Fruit fly (Drosophila melanogaster): ENCODE data around the gene Ir7c.
A peak's percentile ranks its signal among the peaks of the same experiment; 100 is the strongest.

Ir7c gene

DNA sequence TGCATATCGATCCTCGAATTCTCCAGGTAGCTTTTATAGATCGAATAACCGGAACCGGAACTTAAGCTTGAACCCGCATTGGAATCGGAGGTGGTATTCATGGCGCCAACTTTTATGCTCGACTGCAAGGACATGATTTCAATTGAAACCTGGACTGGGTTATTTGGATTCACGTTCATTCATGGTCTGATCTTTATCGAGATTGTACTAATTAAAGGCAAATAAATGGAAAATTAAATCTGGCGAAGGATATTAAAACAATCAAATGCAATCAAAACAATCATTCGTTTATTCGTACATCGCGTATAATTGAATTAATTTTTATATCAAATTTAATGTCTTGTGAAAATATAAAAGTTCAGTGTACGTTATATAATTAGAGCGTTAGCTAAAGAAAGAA lies 9.7 kb downstream of the Ir7c start, which contains the start of gene Ir7f:
Ir7f (minus strand) TSS at position 101 of the 400 bp plus-strand sequence.
- no peak for TF ChIP-seq bigmax (GFP tag; optimal IDR thresholded peaks at IDR 0.05)
- no peak for TF ChIP-seq CG14860 (GFP tag; IDR thresholded peaks at IDR 0.05; ENCODE audit: partially characterized antibody)
- TF ChIP-seq CG33557 (GFP tag; optimal IDR thresholded peaks at IDR 0.05) = no peak
- TF ChIP-seq zen2 (GFP tag; IDR thresholded peaks at IDR 0.05; ENCODE audit: partially characterized antibody) = no peak
- TF ChIP-seq gt (GFP tag; IDR thresholded peaks at IDR 0.05) = no peak
- no peak for TF ChIP-seq Rfx (GFP tag; IDR thresholded peaks at IDR 0.05)
- TF ChIP-seq gcm (GFP tag; optimal IDR thresholded peaks at IDR 0.05) = no peak
- no peak for TF ChIP-seq CG7963 (GFP tag; IDR thresholded peaks at IDR 0.05; ENCODE audit: partially characterized antibody)
- TF ChIP-seq otp (GFP tag; IDR thresholded peaks at IDR 0.05) = no peak
- TF ChIP-seq CG12104 (GFP tag; optimal IDR thresholded peaks at IDR 0.05) = no peak
- no peak for TF ChIP-seq lilli (GFP tag; optimal IDR thresholded peaks at IDR 0.05)
- TF ChIP-seq Doc2 (GFP tag; IDR thresholded peaks at IDR 0.05) = no peak
- no peak for TF ChIP-seq shn (GFP tag; optimal IDR thresholded peaks at IDR 0.05)
- no peak for TF ChIP-seq CG3407 (GFP tag; optimal IDR thresholded peaks at IDR 0.05)
- no peak for TF ChIP-seq hth (optimal IDR thresholded peaks at IDR 0.05)
- TF ChIP-seq CG5953 (GFP tag; IDR thresholded peaks at IDR 0.05) = no peak

DNA sequence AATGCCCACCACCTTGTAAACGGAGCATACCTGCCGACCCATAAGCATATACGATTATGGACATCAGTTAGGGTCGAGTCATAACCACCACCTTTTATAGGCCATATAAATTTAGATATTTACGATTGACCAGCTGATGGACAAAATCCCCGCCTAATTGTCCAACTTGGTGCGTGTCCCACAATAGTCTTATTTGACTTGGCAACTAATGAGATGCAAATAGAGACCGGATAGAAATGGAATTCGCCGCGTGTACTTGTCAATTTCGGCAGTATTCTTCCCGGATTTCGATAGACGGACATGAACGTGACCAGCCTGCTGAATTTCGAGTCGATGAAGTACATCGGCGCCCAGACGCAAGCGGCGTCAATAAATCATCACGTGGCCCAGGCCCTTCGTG lies 10.2 kb downstream of the Ir7c start, which contains the start of gene Ir7g:
Ir7g (plus strand) TSS at position 301 of the 400 bp plus-strand sequence.
- TF ChIP-seq Lpt (GFP tag; optimal IDR thresholded peaks at IDR 0.05) = no peak
- TF ChIP-seq ftz-f1 (GFP tag; optimal IDR thresholded peaks at IDR 0.05) = no peak
- TF ChIP-seq CG3281 (GFP tag; optimal IDR thresholded peaks at IDR 0.05) = no peak
- TF ChIP-seq sens-2 (GFP tag; IDR thresholded peaks at IDR 0.05) = no peak
- no peak for TF ChIP-seq Doc3 (GFP tag; IDR thresholded peaks at IDR 0.05; ENCODE audit: partially characterized antibody)
- TF ChIP-seq ranshi (GFP tag; IDR thresholded peaks at IDR 0.05) = no peak
- no peak for TF ChIP-seq bab2 (GFP tag; optimal IDR thresholded peaks at IDR 0.05)
- no peak for TF ChIP-seq CG10267 (tag; optimal IDR thresholded peaks at IDR 0.05)
- TF ChIP-seq CG7372 (GFP tag; IDR thresholded peaks at IDR 0.05) = no peak
- TF ChIP-seq grau (tag; optimal IDR thresholded peaks at IDR 0.05) = no peak
- TF ChIP-seq sug (tag; optimal IDR thresholded peaks at IDR 0.05) = no peak

DNA sequence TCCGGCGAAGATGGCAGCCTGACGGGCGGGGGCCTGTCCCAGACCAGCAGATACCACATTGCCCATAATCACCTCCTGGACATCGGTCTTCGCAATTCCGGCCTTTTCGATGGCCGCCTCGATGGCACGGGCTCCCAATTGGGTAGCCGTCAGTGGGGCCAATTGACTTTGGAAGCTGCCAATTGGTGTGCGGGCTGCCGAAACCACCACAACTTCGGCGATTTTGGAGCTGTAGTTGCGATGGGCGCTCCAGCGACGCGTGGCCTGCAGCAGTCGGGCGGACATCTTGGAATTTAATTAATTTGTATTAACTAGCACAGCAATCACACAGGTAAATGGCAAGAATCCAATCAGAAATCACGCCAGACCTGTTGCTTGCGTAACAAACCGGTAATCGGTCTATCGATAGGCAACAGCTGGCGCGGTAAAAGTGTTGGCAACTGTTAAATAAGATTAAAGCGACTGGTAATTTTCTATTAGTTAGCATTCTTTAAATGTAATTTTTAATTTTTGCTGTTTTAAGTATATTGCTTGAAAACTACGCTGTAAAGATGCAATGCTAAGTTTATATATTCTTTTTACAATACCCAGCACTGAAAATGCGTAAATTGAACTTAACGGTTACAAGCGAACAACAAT lies 14.3 kb downstream of the Ir7c start, which contains the start of gene Acat1:
Acat1 (minus strand) TSS at position 400 of the 639 bp plus-strand sequence.
- no peak for TF ChIP-seq Usf (GFP tag; optimal IDR thresholded peaks at IDR 0.05)
- TF ChIP-seq vfl (GFP tag; optimal IDR thresholded peaks at IDR 0.05) = no peak
- TF ChIP-seq CG18011 (GFP tag; optimal IDR thresholded peaks at IDR 0.05) = peak; percentile 54
- no peak for TF ChIP-seq Tbp (GFP tag; optimal IDR thresholded peaks at IDR 0.05)
- 0 out of 2 replicates have a peak, but pooled peaks have one; percentile 5 for TF ChIP-seq CG32772 (GFP tag; IDR thresholded peaks at IDR 0.05)
- TF ChIP-seq CG11723 (GFP tag; optimal IDR thresholded peaks at IDR 0.05) = no peak
- no peak for TF ChIP-seq Sin3A (optimal IDR thresholded peaks at IDR 0.05)
- peak; percentile 73 for TF ChIP-seq CG2116 (GFP tag; optimal IDR thresholded peaks at IDR 0.05)
- peak; percentile 14 for TF ChIP-seq her (GFP tag; optimal IDR thresholded peaks at IDR 0.05)
- TF ChIP-seq CG18476 (GFP tag; optimal IDR thresholded peaks at IDR 0.05) = peak; percentile 64
- no peak for TF ChIP-seq rib (GFP tag; IDR thresholded peaks at IDR 0.05)
- peak; percentile 77 for TF ChIP-seq zfh2 (GFP tag; optimal IDR thresholded peaks at IDR 0.05)
- TF ChIP-seq CG6254 (GFP tag; optimal IDR thresholded peaks at IDR 0.05) = no peak
- peak; percentile 48 for TF ChIP-seq NfI (GFP tag; optimal IDR thresholded peaks at IDR 0.05)
- no peak for TF ChIP-seq Adf1 (GFP tag; IDR thresholded peaks at IDR 0.05)
- TF ChIP-seq cas (GFP tag; IDR thresholded peaks at IDR 0.05) = no peak
- no peak for TF ChIP-seq twi (tag; optimal IDR thresholded peaks at IDR 0.05)
- no peak for TF ChIP-seq ro (GFP tag; IDR thresholded peaks at IDR 0.05)
- TF ChIP-seq pho (GFP tag; optimal IDR thresholded peaks at IDR 0.05) = peak; percentile 40
- no peak for TF ChIP-seq Ada2b (GFP tag; IDR thresholded peaks at IDR 0.05)
- TF ChIP-seq salm (tag; optimal IDR thresholded peaks at IDR 0.05) = no peak
- TF ChIP-seq CG13123 (GFP tag; optimal IDR thresholded peaks at IDR 0.05) = no peak
- peak; percentile 15 for TF ChIP-seq Six4 (GFP tag; optimal IDR thresholded peaks at IDR 0.05)
- TF ChIP-seq eyg (GFP tag; optimal IDR thresholded peaks at IDR 0.05) = no peak

All from whole organism, embryonic.